Fruit fly (Drosophila melanogaster) whole organism, embryonic: Measurements from ENCODE around the gene Rpn9.

Experiments
- Atf3 ChIP-seq: fragments of 200-800 bp; sonication (Bioruptor generic); optimal IDR thresholded peaks from 3 replicates; lab custom pipeline; 2016; ENCODE audit warnings: missing biosample characterization, missing genetic modification characterization
- Bdp1 ChIP-seq: fragments of 200-800 bp; sonication (Bioruptor generic); optimal IDR thresholded peaks from 3 replicates; lab custom pipeline; 2016; ENCODE audit warnings: missing biosample characterization, missing genetic modification characterization
- Bteb2 ChIP-seq: fragments of 200-800 bp; sonication (Bioruptor generic); optimal IDR thresholded peaks from 2 replicates; lab custom pipeline; 2016; ENCODE audit warnings: missing biosample characterization, missing genetic modification characterization
- CG10431 ChIP-seq: fragments of 200-800 bp; sonication (Bioruptor generic); optimal IDR thresholded peaks from 3 replicates; lab custom pipeline; 2018; ENCODE audit warnings: missing biosample characterization, mild to moderate bottlenecking, missing genetic modification characterization
- CG12071 ChIP-seq: fragments of 200-800 bp; sonication (Bioruptor generic); optimal IDR thresholded peaks from 3 replicates; lab custom pipeline; 2018; ENCODE audit warnings: missing biosample characterization, mild to moderate bottlenecking, missing genetic modification characterization
- CG12104 ChIP-seq: fragments of 200-800 bp; sonication (Bioruptor generic); optimal IDR thresholded peaks from 3 replicates; lab custom pipeline; 2016; ENCODE audit warnings: missing biosample characterization, missing genetic modification characterization
- CG12219 ChIP-seq: fragments of 200-800 bp; sonication (Bioruptor generic); optimal IDR thresholded peaks from 3 replicates; lab custom pipeline; 2018; ENCODE audit warnings: missing biosample characterization, mild to moderate bottlenecking, missing genetic modification characterization
- CG12299 ChIP-seq: fragments of 200-800 bp; sonication (Bioruptor generic); optimal IDR thresholded peaks from 2 replicates; lab custom pipeline; 2018; ENCODE audit warnings: missing biosample characterization, mild to moderate bottlenecking, missing genetic modification characterization
- CG13296 ChIP-seq: fragments of 200-800 bp; sonication (Bioruptor generic); optimal IDR thresholded peaks from 3 replicates; lab custom pipeline; 2018; ENCODE audit warnings: missing biosample characterization, mild to moderate bottlenecking, missing genetic modification characterization
- CG13775 ChIP-seq: fragments of 200-800 bp; sonication (Bioruptor generic); optimal IDR thresholded peaks from 3 replicates; lab custom pipeline; 2017; ENCODE audit warnings: missing biosample characterization, mild to moderate bottlenecking, missing genetic modification characterization
- CG15269 ChIP-seq: fragments of 200-800 bp; sonication (Bioruptor generic); optimal IDR thresholded peaks from 2 replicates; lab custom pipeline; 2018; ENCODE audit warnings: missing biosample characterization, mild to moderate bottlenecking, missing genetic modification characterization, moderate library complexity
- CG16815 ChIP-seq: fragments of 200-800 bp; sonication (Bioruptor generic); optimal IDR thresholded peaks from 3 replicates; lab custom pipeline; 2017; ENCODE audit warnings: missing biosample characterization, mild to moderate bottlenecking, missing genetic modification characterization
- CG17186 ChIP-seq: fragments of 200-800 bp; sonication (Bioruptor generic); optimal IDR thresholded peaks from 3 replicates; lab custom pipeline; 2017; ENCODE audit warnings: missing biosample characterization, missing genetic modification reagents, missing genetic modification characterization
- CG17328 ChIP-seq: fragments of 200-800 bp; sonication (Bioruptor generic); IDR thresholded peaks from 2 replicates; pipeline ENCODE4 v1.3.6; 2022; ENCODE audit warnings: missing biosample characterization, missing genetic modification characterization
- CG17568 ChIP-seq: fragments of 200-800 bp; sonication (Bioruptor generic); optimal IDR thresholded peaks from 2 replicates; lab custom pipeline; 2018; ENCODE audit warnings: missing biosample characterization, mild to moderate bottlenecking, missing genetic modification characterization, moderate library complexity
- CG18599 ChIP-seq: fragments of 200-800 bp; sonication (Bioruptor generic); optimal IDR thresholded peaks from 3 replicates; lab custom pipeline; 2017; ENCODE audit warnings: missing biosample characterization, missing genetic modification characterization, mild to moderate bottlenecking, moderate library complexity, missing genetic modification reagents
- CG2116 ChIP-seq: fragments of 200-800 bp; sonication (Bioruptor generic); optimal IDR thresholded peaks from 3 replicates; lab custom pipeline; 2018; ENCODE audit warnings: missing biosample characterization, mild to moderate bottlenecking, missing genetic modification characterization
- CG3281 ChIP-seq: fragments of 200-800 bp; sonication (Bioruptor generic); optimal IDR thresholded peaks from 3 replicates; lab custom pipeline; 2017; ENCODE audit warnings: missing biosample characterization, mild to moderate bottlenecking, missing genetic modification characterization
- CG34422 ChIP-seq: fragments of 200-800 bp; sonication (Bioruptor generic); IDR thresholded peaks from 3 replicates; pipeline ENCODE4 v1.3.6; 2022; ENCODE audit warnings: missing biosample characterization, missing genetic modification characterization
- CG4360 ChIP-seq: fragments of 200-800 bp; sonication (Bioruptor generic); IDR thresholded peaks from 2 replicates; pipeline ENCODE4 v1.3.6; 2022; ENCODE audit warnings: missing biosample characterization, missing genetic modification characterization
- CG8281 ChIP-seq: fragments of 200-800 bp; sonication (Bioruptor generic); optimal IDR thresholded peaks from 2 replicates; lab custom pipeline; 2018; ENCODE audit warnings: missing biosample characterization, mild to moderate bottlenecking, missing genetic modification characterization, moderate library complexity
- CrebB ChIP-seq: fragments of 200-800 bp; sonication (Bioruptor generic); optimal IDR thresholded peaks from 3 replicates; lab custom pipeline; 2018; ENCODE audit warnings: missing biosample characterization, mild to moderate bottlenecking, missing genetic modification characterization
- D19B ChIP-seq: fragments of 200-800 bp; sonication (Bioruptor generic); optimal IDR thresholded peaks from 2 replicates; lab custom pipeline; 2017; ENCODE audit warnings: missing biosample characterization, mild to moderate bottlenecking, missing genetic modification characterization
- Dll ChIP-seq: fragments of 200-800 bp; sonication (Bioruptor generic); IDR thresholded peaks from 4 replicates; pipeline ENCODE4 v1.3.6; 2022; ENCODE audit warnings: missing biosample characterization, missing genetic modification characterization; ENCODE audit not compliant: partially characterized antibody
- Eip74EF ChIP-seq, 2 experiments: fragments of 200-800 bp in 1 of 2; fragments of >200 bp in 1 of 2; sonication (Bioruptor generic) in 1 of 2; optimal IDR thresholded peaks; 2 replicates each; lab custom pipeline; 2017 to 2019; ENCODE audit warnings: missing biosample characterization in 2 of 2, missing genetic modification characterization in 2 of 2, mild to moderate bottlenecking in 1 of 2, moderate library complexity in 1 of 2
- Hey ChIP-seq: fragments of 200-800 bp; sonication (Bioruptor generic); optimal IDR thresholded peaks from 3 replicates; lab custom pipeline; 2018; ENCODE audit warnings: missing biosample characterization, mild to moderate bottlenecking, missing genetic modification characterization
- Hmx ChIP-seq: fragments of 200-800 bp; sonication (Bioruptor generic); optimal IDR thresholded peaks from 2 replicates; lab custom pipeline; 2016; ENCODE audit warnings: missing biosample characterization, missing genetic modification characterization
- Lhr ChIP-seq: fragments of 200-800 bp; sonication (Bioruptor generic); optimal IDR thresholded peaks from 3 replicates; lab custom pipeline; 2017; ENCODE audit warnings: mild to moderate bottlenecking, missing biosample characterization, missing genetic modification reagents, missing genetic modification characterization
- MESR4 ChIP-seq: fragments of 200-800 bp; sonication (Bioruptor generic); optimal IDR thresholded peaks from 2 replicates; lab custom pipeline; 2018; ENCODE audit warnings: missing biosample characterization, mild to moderate bottlenecking, missing genetic modification characterization, moderate library complexity
- Mrtf ChIP-seq: fragments of 200-800 bp; sonication (Bioruptor generic); IDR thresholded peaks from 3 replicates; pipeline ENCODE4 v1.3.6; 2022; ENCODE audit warnings: missing biosample characterization, missing genetic modification characterization
- Stat92E ChIP-seq, 3 experiments: fragments of >200 bp in 2 of 3; fragments of 200-800 bp in 1 of 3; sonication (Bioruptor generic) in 1 of 3; optimal IDR thresholded peaks; 2 replicates each; lab custom pipeline; 2017 to 2019; ENCODE audit warnings: missing biosample characterization in 3 of 3, missing genetic modification characterization in 3 of 3, mild to moderate bottlenecking in 1 of 3, moderate library complexity in 1 of 3
- amos ChIP-seq: fragments of 200-800 bp; sonication (Bioruptor generic); IDR thresholded peaks from 2 replicates; pipeline ENCODE4 v1.3.6; 2022; ENCODE audit warnings: missing biosample characterization, missing genetic modification characterization; ENCODE audit not compliant: partially characterized antibody
- corto ChIP-seq: fragments of 200-800 bp; sonication (Bioruptor generic); optimal IDR thresholded peaks from 2 replicates; lab custom pipeline; 2016; ENCODE audit warnings: missing biosample characterization, mild to moderate bottlenecking, missing genetic modification characterization, moderate library complexity
- dmrt99B ChIP-seq: fragments of 200-800 bp; sonication (Bioruptor generic); optimal IDR thresholded peaks from 2 replicates; lab custom pipeline; 2018; ENCODE audit warnings: missing biosample characterization, mild to moderate bottlenecking, missing genetic modification characterization, moderate library complexity
- fd96Cb ChIP-seq: fragments of 200-800 bp; sonication (Bioruptor generic); optimal IDR thresholded peaks from 2 replicates; lab custom pipeline; 2018; ENCODE audit warnings: missing biosample characterization, mild to moderate bottlenecking, missing genetic modification characterization, moderate library complexity
- jing ChIP-seq: fragments of 200-800 bp; sonication (Bioruptor generic); optimal IDR thresholded peaks from 2 replicates; lab custom pipeline; 2018; ENCODE audit warnings: missing biosample characterization, mild to moderate bottlenecking, missing genetic modification characterization
- ken ChIP-seq: fragments of 200-800 bp; sonication (Bioruptor generic); IDR thresholded peaks from 3 replicates; pipeline ENCODE4 v1.3.6; 2022; ENCODE audit warnings: missing biosample characterization, missing genetic modification characterization
- klu ChIP-seq: fragments of 200-800 bp; sonication (Bioruptor generic); IDR thresholded peaks from 2 replicates; pipeline ENCODE4 v1.3.6; 2022; ENCODE audit warnings: missing biosample characterization, missing genetic modification characterization
- kni ChIP-seq: fragments of 200-800 bp; sonication (Bioruptor generic); optimal IDR thresholded peaks from 3 replicates; lab custom pipeline; 2017; ENCODE audit warnings: mild to moderate bottlenecking, missing biosample characterization, missing genetic modification reagents, missing genetic modification characterization
- lilli ChIP-seq: fragments of 200-800 bp; sonication (Bioruptor generic); optimal IDR thresholded peaks from 3 replicates; lab custom pipeline; 2016; ENCODE audit warnings: missing biosample characterization, missing genetic modification characterization
- nom ChIP-seq: fragments of 200-800 bp; sonication (Bioruptor generic); optimal IDR thresholded peaks from 2 replicates; lab custom pipeline; 2017; ENCODE audit warnings: missing biosample characterization, missing genetic modification characterization, mild to moderate bottlenecking, moderate library complexity, missing genetic modification reagents
- peb ChIP-seq: fragments of 200-800 bp; sonication (Bioruptor generic); IDR thresholded peaks from 2 replicates; pipeline ENCODE4 v1.3.6; 2022; ENCODE audit warnings: missing biosample characterization, missing genetic modification characterization
- pho ChIP-seq: fragments of 200-800 bp; sonication (Bioruptor generic); optimal IDR thresholded peaks from 2 replicates; lab custom pipeline; 2016; ENCODE audit warnings: missing biosample characterization, missing genetic modification characterization
- sima ChIP-seq: fragments of 200-800 bp; sonication (Bioruptor generic); optimal IDR thresholded peaks from 2 replicates; lab custom pipeline; 2016; ENCODE audit warnings: missing biosample characterization, missing genetic modification characterization
- stc ChIP-seq: fragments of 200-800 bp; sonication (Bioruptor generic); IDR thresholded peaks from 2 replicates; pipeline ENCODE4 v1.3.6; 2022; ENCODE audit warnings: missing biosample characterization, missing genetic modification characterization
- tx ChIP-seq: fragments of 200-800 bp; sonication (Bioruptor generic); optimal IDR thresholded peaks from 2 replicates; lab custom pipeline; 2016; ENCODE audit warnings: missing biosample characterization, missing genetic modification characterization
- vvl ChIP-seq: fragments of 200-800 bp; sonication (Bioruptor generic); IDR thresholded peaks from 2 replicates; pipeline ENCODE4 v1.3.6; 2022; ENCODE audit warnings: missing biosample characterization, missing genetic modification characterization

The Rpn9 gene

dm6 chr3R:23729632-23730471 is 3.4 kb downstream of the Rpn9 start (continued):
- TF ChIP-seq CG13296 (GFP tag; lab: Kevin White, UChicago) (peak; percentile 52), pho (GFP tag; lab: Kevin White, UChicago) (peak; percentile 17), Atf3 (no peak), CG12104 (GFP tag; lab: Kevin White, UChicago) (no peak), klu (GFP tag; lab: Robert Waterston, UW) (peak; percentile 30; the same call in 1 of the 2 replicates), CG12219 (GFP tag; lab: Kevin White, UChicago) (peak; percentile 45), MESR4 (GFP tag; lab: Kevin White, UChicago) (no peak), CG17328 (GFP tag; lab: Robert Waterston, UW) (0 out of 2 replicates have a peak, but pooled peaks have one; percentile 28), Eip74EF (GFP tag; optimal IDR thresholded peaks at IDR 0.05; lab: Kevin White, UChicago) (peak in 1 of 2 experiments; percentile 73), CG16815 (GFP tag; lab: Kevin White, UChicago) (no peak), CG3281 (GFP tag; lab: Kevin White, UChicago) (no peak), nom (peak; percentile 61), CG34422 (GFP tag; lab: Robert Waterston, UW) (no peak), CG17186 (GFP tag; lab: Kevin White, UChicago) (no peak), Hmx (GFP tag; lab: Kevin White, UChicago) (no peak), ken (0 out of 3 replicates have a peak, but pooled peaks have one; percentile 40), kni (GFP tag; lab: Kevin White, UChicago) (peak; percentile 65), CG13775 (GFP tag; lab: Kevin White, UChicago) (no peak), CG18599 (GFP tag; lab: Kevin White, UChicago) (peak; percentile 30), CG17568 (GFP tag; lab: Kevin White, UChicago) (no peak), Dll (GFP tag; lab: Robert Waterston, UW) (0 out of 4 replicates have a peak, but pooled peaks have one; percentile 33), stc (GFP tag; lab: Robert Waterston, UW) (0 out of 2 replicates have a peak, but pooled peaks have one; percentile 32), Bdp1 (peak; percentile 99), Stat92E (GFP tag; optimal IDR thresholded peaks at IDR 0.05; lab: Kevin White, UChicago) (peak in 2 of 3 experiments; percentile 65 to 92), dmrt99B (tag; lab: Kevin White, UChicago) (peak; percentile 19), CG10431 (GFP tag; lab: Kevin White, UChicago) (no peak), fd96Cb (no peak), lilli (GFP tag; lab: Kevin White, UChicago) (peak; percentile 9), CG8281 (no peak), CG4360 (GFP tag; lab: Robert Waterston, UW) (0 out of 2 replicates have a peak, but pooled peaks have one; percentile 25), corto (GFP tag; lab: Kevin White, UChicago) (no peak), CG12299 (peak; percentile 27), Hey (tag; lab: Kevin White, UChicago) (no peak), Bteb2 (GFP tag; lab: Kevin White, UChicago) (no peak), tx (GFP tag; lab: Kevin White, UChicago) (no peak), CG2116 (GFP tag; lab: Kevin White, UChicago) (no peak), amos (GFP tag; lab: Robert Waterston, UW) (peak; percentile 72; the same call in 1 of the 2 replicates), sima (GFP tag; lab: Kevin White, UChicago) (no peak), Lhr (GFP tag; lab: Kevin White, UChicago) (no peak), CG15269 (tag; lab: Kevin White, UChicago) (peak; percentile 27), D19B (GFP tag; lab: Kevin White, UChicago) (no peak), jing (GFP tag; lab: Kevin White, UChicago) (no peak), CG12071 (GFP tag; lab: Kevin White, UChicago) (peak; percentile 20), vvl (GFP tag; lab: Robert Waterston, UW) (peak; percentile 34; the same call in 1 of the 2 replicates), Mrtf (GFP tag; lab: Robert Waterston, UW) (no peak), CrebB (tag; lab: Kevin White, UChicago) (peak; percentile 25), peb (no peak)
